Worm (Caenorhabditis elegans) whole organism, L4 larva: ENCODE measurements around the gene F14E5.8.

Experiments used
- F10B5.3 ChIP-seq: sonication (generic microtip); optimal IDR thresholded peaks from 2 replicates; lab custom pipeline; 2016; ENCODE audit warnings: mild to moderate bottlenecking, missing genetic modification characterization, missing compliant biosample characterization
- F26F4.8 ChIP-seq: fragments of 200-800 bp; sonication (Bioruptor generic); conservative IDR thresholded peaks from 2 replicates; pipeline ENCODE4 v1.3.6; 2022; ENCODE audit warnings: missing genetic modification characterization, missing compliant biosample characterization
- F44E2.7 ChIP-seq: fragments of 200-800 bp; sonication (Bioruptor generic); IDR thresholded peaks from 2 replicates; pipeline ENCODE4 v2.1.2; 2022; ENCODE audit warnings: missing genetic modification characterization, missing compliant biosample characterization
- Y105C5A.15 ChIP-seq: fragments of 200-800 bp; sonication (Bioruptor generic); IDR thresholded peaks from 2 replicates; pipeline ENCODE4 v1.3.6; 2022; ENCODE audit warnings: missing genetic modification characterization, missing compliant biosample characterization
- Y5F2A.4 ChIP-seq: fragments of 200-800 bp; sonication (Bioruptor generic); optimal IDR thresholded peaks from 2 replicates; lab custom pipeline; 2018; ENCODE audit warnings: mild to moderate bottlenecking, missing genetic modification characterization, missing compliant biosample characterization
- Y75B8A.6 ChIP-seq: fragments of 200-800 bp; sonication (Bioruptor generic); IDR thresholded peaks from 2 replicates; pipeline ENCODE4 v1.3.6; 2022; ENCODE audit warnings: missing genetic modification reagents, missing genetic modification characterization, missing compliant biosample characterization
- ZK337.2 ChIP-seq: fragments of 200-800 bp; sonication (Bioruptor generic); IDR thresholded peaks from 2 replicates; pipeline ENCODE4 v1.3.6; 2022; ENCODE audit warnings: missing genetic modification reagents, missing genetic modification characterization, missing compliant biosample characterization
- ZK546.5 ChIP-seq, 2 experiments: sonication (generic microtip); optimal IDR thresholded peaks; 2 replicates each; lab custom pipeline; 2017; ENCODE audit warnings: missing biosample characterization in 2 of 2, missing genetic modification characterization in 2 of 2
- aha-1 ChIP-seq: fragments of 150-350 bp; peaks from one replicate; lab custom pipeline; 2014; ENCODE audit warnings: missing biosample characterization, missing genetic modification characterization
- ceh-62 ChIP-seq: sonication (generic microtip); optimal IDR thresholded peaks from 2 replicates; lab custom pipeline; 2017; ENCODE audit warnings: missing biosample characterization, missing genetic modification characterization
- daf-12 ChIP-seq: fragments of 150-350 bp; optimal IDR thresholded peaks from 2 replicates; lab custom pipeline; 2014; ENCODE audit warnings: missing biosample characterization, missing genetic modification reagents, missing genetic modification characterization
- daf-16 ChIP-seq, 3 experiments: sonication (generic microtip); optimal IDR thresholded peaks; 2 replicates each; lab custom pipeline; 2016 to 2017; ENCODE audit warnings: missing genetic modification characterization in 3 of 3, missing genetic modification reagents in 3 of 3, mild to moderate bottlenecking in 2 of 3, missing compliant biosample characterization in 2 of 3, missing biosample characterization in 1 of 3, moderate library complexity in 1 of 3
- dpl-1 ChIP-seq: fragments of 150-350 bp; optimal IDR thresholded peaks from 2 replicates; lab custom pipeline; 2014; ENCODE audit warnings: missing biosample characterization, missing genetic modification reagents, missing genetic modification characterization
- hlh-11 ChIP-seq: fragments of 200-800 bp; sonication (Bioruptor generic); optimal IDR thresholded peaks from 2 replicates; lab custom pipeline; 2018; ENCODE audit warnings: mild to moderate bottlenecking, missing genetic modification characterization, missing compliant biosample characterization
- hlh-30 ChIP-seq: sonication (generic microtip); optimal IDR thresholded peaks from 2 replicates; lab custom pipeline; 2017; ENCODE audit warnings: antibody characterized with exemption, mild to moderate bottlenecking, missing genetic modification characterization, missing compliant biosample characterization; ENCODE audit not compliant: insufficient read depth
- hmg-1.1 ChIP-seq: fragments of 200-800 bp; sonication (Bioruptor generic); IDR thresholded peaks from 2 replicates; pipeline ENCODE4 v1.3.6; 2022; ENCODE audit warnings: missing genetic modification reagents, missing genetic modification characterization, missing compliant biosample characterization
- lim-7 ChIP-seq: fragments of 200-800 bp; sonication (Bioruptor generic); IDR thresholded peaks from 2 replicates; pipeline ENCODE4 v1.3.6; 2022; ENCODE audit warnings: missing genetic modification characterization, missing compliant biosample characterization
- lin-13 ChIP-seq: fragments of 150-350 bp; optimal IDR thresholded peaks from 2 replicates; lab custom pipeline; 2014; ENCODE audit warnings: missing biosample characterization, missing genetic modification reagents, missing genetic modification characterization
- lin-15B ChIP-seq: fragments of 150-350 bp; sonication (generic microtip); optimal IDR thresholded peaks from 3 replicates; lab custom pipeline; 2014; ENCODE audit warnings: missing biosample characterization, missing genetic modification characterization
- lin-38 ChIP-seq: fragments of 200-800 bp; sonication (Bioruptor generic); IDR thresholded peaks from 2 replicates; pipeline ENCODE4 v1.3.6; 2022; ENCODE audit warnings: missing genetic modification reagents, missing genetic modification characterization, missing compliant biosample characterization
- lir-3 ChIP-seq: sonication (generic microtip); optimal IDR thresholded peaks from 2 replicates; lab custom pipeline; 2016; ENCODE audit warnings: mild to moderate bottlenecking, missing genetic modification characterization, missing compliant biosample characterization
- lsy-2 ChIP-seq, 2 experiments: fragments of 150-350 bp in 1 of 2; sonication (generic microtip) in 1 of 2; optimal IDR thresholded peaks; 2 replicates each; lab custom pipeline; 2014 to 2017; ENCODE audit warnings: missing biosample characterization in 2 of 2, missing genetic modification characterization in 2 of 2
- madf-5 ChIP-seq, 2 experiments: fragments of 200-800 bp; sonication (Bioruptor generic); IDR thresholded peaks; 2 replicates each; pipeline ENCODE4 v1.3.6; 2022; ENCODE audit warnings: missing compliant biosample characterization in 2 of 2, missing genetic modification characterization in 2 of 2
- mxl-2 ChIP-seq: fragments of 200-800 bp; sonication (Bioruptor generic); conservative IDR thresholded peaks from 2 replicates; pipeline ENCODE4 v1.3.6; 2022; ENCODE audit warnings: missing genetic modification reagents, missing genetic modification characterization, missing compliant biosample characterization
- nhr-102 ChIP-seq: sonication (generic microtip); optimal IDR thresholded peaks from 2 replicates; lab custom pipeline; 2016; ENCODE audit warnings: mild to moderate bottlenecking, missing genetic modification characterization, moderate library complexity, missing compliant biosample characterization
- nhr-11 ChIP-seq: fragments of 150-350 bp; optimal IDR thresholded peaks from 2 replicates; lab custom pipeline; 2014; ENCODE audit warnings: missing biosample characterization, missing genetic modification characterization
- nhr-111 ChIP-seq: fragments of 200-800 bp; sonication (Bioruptor generic); optimal IDR thresholded peaks from 2 replicates; lab custom pipeline; 2018; ENCODE audit warnings: mild to moderate bottlenecking, missing genetic modification characterization, missing compliant biosample characterization
- nhr-25 ChIP-seq: sonication (generic microtip); optimal IDR thresholded peaks from 2 replicates; lab custom pipeline; 2017; ENCODE audit warnings: missing genetic modification characterization, mild to moderate bottlenecking, missing compliant biosample characterization, antibody characterized with exemption, moderate library complexity, borderline replicate concordance; ENCODE audit not compliant: insufficient read depth
- nhr-28 ChIP-seq: fragments of 150-350 bp; optimal IDR thresholded peaks from 2 replicates; lab custom pipeline; 2014; ENCODE audit warnings: missing biosample characterization, missing genetic modification characterization
- nhr-6 ChIP-seq: fragments of 150-350 bp; optimal IDR thresholded peaks from 2 replicates; lab custom pipeline; 2014; ENCODE audit warnings: missing biosample characterization, missing genetic modification characterization
- pha-4 ChIP-seq, 2 experiments: fragments of 150-350 bp in 1 of 2; fragments of 200-800 bp in 1 of 2; sonication (Bioruptor generic) in 1 of 2; IDR thresholded peaks in 1 of 2; optimal IDR thresholded peaks in 1 of 2; 2 replicates each; pipeline versions ENCODE4 v1.3.6 to Lab custom; 2014 to 2022; ENCODE audit warnings: missing genetic modification characterization in 2 of 2, missing genetic modification reagents in 2 of 2, missing biosample characterization in 1 of 2, missing compliant biosample characterization in 1 of 2
- pqm-1 ChIP-seq: sonication (generic microtip); optimal IDR thresholded peaks from 2 replicates; lab custom pipeline; 2017; ENCODE audit warnings: missing biosample characterization, missing genetic modification characterization
- snpc-4 ChIP-seq: fragments of 150-350 bp; optimal IDR thresholded peaks from 2 replicates; lab custom pipeline; 2014; ENCODE audit warnings: missing biosample characterization, missing genetic modification characterization
- tra-1 ChIP-seq: fragments of 200-800 bp; sonication (Bioruptor generic); IDR thresholded peaks from 2 replicates; pipeline ENCODE4 v1.3.6; 2022; ENCODE audit warnings: missing genetic modification reagents, missing genetic modification characterization, missing compliant biosample characterization
- unc-130 ChIP-seq: sonication (generic microtip); optimal IDR thresholded peaks from 2 replicates; lab custom pipeline; 2016; ENCODE audit warnings: missing genetic modification reagents, missing genetic modification characterization, missing compliant biosample characterization
- unc-39 ChIP-seq: sonication (generic microtip); optimal IDR thresholded peaks from 2 replicates; lab custom pipeline; 2017; ENCODE audit warnings: missing biosample characterization, missing genetic modification characterization
- unc-62 ChIP-seq, 3 experiments: fragments of 150-350 bp in 1 of 3; sonication (generic microtip); optimal IDR thresholded peaks in 2 of 3; peaks in 1 of 3; 1 replicate in 1 of 3; 2 replicates in 2 of 3; lab custom pipeline; 2014 to 2017; ENCODE audit warnings: missing biosample characterization in 3 of 3, missing genetic modification characterization in 3 of 3, missing genetic modification reagents in 3 of 3, missing genotype in 1 of 3
- vab-7 ChIP-seq: fragments of 200-800 bp; sonication (Bioruptor generic); IDR thresholded peaks from 2 replicates; pipeline ENCODE4 v1.3.6; 2022; ENCODE audit warnings: missing genetic modification reagents, missing genetic modification characterization, missing compliant biosample characterization
- zfp-3 ChIP-seq: fragments of 200-800 bp; sonication (Bioruptor generic); conservative IDR thresholded peaks from 2 replicates; pipeline ENCODE4 v1.3.6; 2022; ENCODE audit warnings: missing genetic modification reagents, missing genetic modification characterization, missing compliant biosample characterization
- ztf-11 ChIP-seq: fragments of 150-350 bp; optimal IDR thresholded peaks from 2 replicates; lab custom pipeline; 2014; ENCODE audit warnings: missing biosample characterization, missing genetic modification characterization
- ztf-7 ChIP-seq: fragments of 150-350 bp; optimal IDR thresholded peaks from 2 replicates; lab custom pipeline; 2014; ENCODE audit warnings: missing biosample characterization, missing genetic modification characterization

Gene F14E5.8

DNA sequence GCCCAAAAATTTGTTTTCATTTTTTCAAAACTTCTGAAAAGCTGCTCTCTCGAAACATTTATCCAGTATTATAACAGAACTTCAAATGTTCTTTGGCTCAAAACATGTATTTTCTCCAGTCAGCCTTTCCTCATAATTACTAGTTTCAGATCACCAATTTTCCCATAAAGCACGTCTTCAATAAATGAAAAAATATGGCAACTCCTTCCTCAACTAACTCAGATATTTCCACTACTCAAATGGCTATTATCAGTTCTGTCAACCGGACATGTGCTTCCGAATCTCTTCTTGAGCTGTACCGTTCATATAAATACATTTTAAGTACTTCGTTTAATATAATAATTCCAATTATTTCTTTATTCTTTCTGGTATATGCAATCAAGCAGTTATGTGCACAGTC is 12.4 kb upstream of the F14E5.8 start, which contains the start of gene sra-13:
Gene sra-13 (plus strand): TSS at position 195 of the 400 bp plus-strand sequence.
- no peak for TF ChIP-seq ztf-11
- TF ChIP-seq hlh-30 (tag; lab: Kevin White, UChicago) = no peak
- TF ChIP-seq unc-130 (GFP tag; lab: Kevin White, UChicago) = no peak
- TF ChIP-seq Y75B8A.6 (GFP tag; lab: Robert Waterston, UW) = no peak
- no peak for TF ChIP-seq ZK337.2 (GFP tag; lab: Robert Waterston, UW)
- TF ChIP-seq unc-62 (GFP tag; optimal IDR thresholded peaks at IDR 0.05 in 1 of 2; lab: Kevin White, UChicago) = peak in 1 of 2 experiments; percentile 93
- no peak for TF ChIP-seq unc-62 (tag; optimal IDR thresholded peaks at IDR 0.05; lab: Kevin White, UChicago)
- no peak for TF ChIP-seq daf-12 (tag; lab: Kevin White, UChicago)

DNA sequence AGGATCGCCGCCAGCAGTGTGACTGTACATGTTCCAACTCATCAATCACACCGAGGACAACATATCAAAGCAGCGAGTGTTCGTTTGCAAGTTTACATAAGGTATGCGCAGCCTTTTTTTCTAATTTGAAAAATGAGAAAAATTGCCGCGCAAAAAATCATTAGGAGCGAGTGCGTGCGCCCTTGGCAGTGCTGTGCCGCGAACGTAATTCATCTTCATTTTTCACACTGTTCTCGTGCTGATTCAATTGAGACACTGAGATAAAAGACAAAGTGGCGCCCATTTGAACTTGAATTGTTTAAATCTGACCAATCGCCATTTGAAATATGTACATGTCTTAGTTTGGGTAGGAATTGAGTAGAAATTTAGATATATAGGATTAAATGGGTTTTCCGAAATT is 10.4 kb upstream of the F14E5.8 start:
- TF ChIP-seq unc-62 (GFP tag; optimal IDR thresholded peaks at IDR 0.05 in 1 of 2; lab: Kevin White, UChicago) (peak in 1 of 2 experiments; percentile 80), unc-62 (tag; optimal IDR thresholded peaks at IDR 0.05; lab: Kevin White, UChicago) (no peak), nhr-25 (peak; percentile 32), ZK546.5 (tag; optimal IDR thresholded peaks at IDR 0.05; lab: Kevin White, UChicago) (no peak)

DNA sequence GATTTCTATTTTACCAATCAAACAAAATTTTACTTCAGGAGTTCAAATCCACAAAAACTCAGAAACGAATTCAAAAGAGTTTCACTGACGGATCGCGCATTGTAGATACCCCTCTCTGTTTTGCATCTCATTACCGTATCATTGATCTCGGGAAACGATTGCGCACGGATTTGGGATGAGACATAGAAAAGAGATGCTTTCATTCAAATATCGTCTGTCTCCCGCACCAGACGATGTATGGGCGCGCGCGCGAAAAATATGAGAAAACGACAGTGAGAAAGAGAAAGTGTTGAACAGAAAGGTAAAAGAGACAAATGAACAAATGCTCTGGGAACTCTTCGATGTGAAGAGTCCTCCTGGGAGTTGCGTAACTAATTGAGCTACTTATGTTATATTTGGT is 8.9 kb upstream of the F14E5.8 start:
- TF ChIP-seq unc-62 (GFP tag; optimal IDR thresholded peaks at IDR 0.05 in 1 of 2; lab: Kevin White, UChicago) (no peak), unc-62 (tag; optimal IDR thresholded peaks at IDR 0.05; lab: Kevin White, UChicago) (no peak), snpc-4 (tag; lab: Kevin White, UChicago) (no peak)
- TF ChIP-seq, all 104 proteins: peak for 0

ce11 chrII:8412061-8412721 is 7.7 kb upstream of the F14E5.8 start, which contains the start of gene efl-3:
efl-3 (plus strand) TSS chrII:8412671.
- TF ChIP-seq hmg-1.1 (GFP tag; lab: Robert Waterston, UW) = no peak
- TF ChIP-seq zfp-3 (GFP tag; lab: Robert Waterston, UW) = no peak
- TF ChIP-seq vab-7 (GFP tag; lab: Robert Waterston, UW) = no peak
- TF ChIP-seq F10B5.3 = no peak
- no peak for TF ChIP-seq dpl-1 (GFP tag; lab: Kevin White, UChicago)
- no peak for TF ChIP-seq nhr-102 (tag; lab: Kevin White, UChicago)
- TF ChIP-seq unc-39 (tag; lab: Kevin White, UChicago) = no peak
- TF ChIP-seq Y105C5A.15 (GFP tag; lab: Robert Waterston, UW) = no peak
- TF ChIP-seq F26F4.8 (GFP tag; lab: Robert Waterston, UW) = no peak
- TF ChIP-seq ztf-7 = no peak
- TF ChIP-seq nhr-28 = peak; percentile 20
- no peak for TF ChIP-seq daf-12 (tag; lab: Kevin White, UChicago)
- TF ChIP-seq madf-5 (GFP tag; IDR thresholded peaks at IDR 0.05; lab: Robert Waterston, UW) = no peak
- TF ChIP-seq Y5F2A.4 (GFP tag; lab: Kevin White, UChicago) = no peak
- peak; percentile 21 for TF ChIP-seq pqm-1 (tag; lab: Kevin White, UChicago)
- TF ChIP-seq lim-7 (GFP tag; lab: Robert Waterston, UW) = no peak
- TF ChIP-seq lin-13 = no peak
- TF ChIP-seq lin-38 (GFP tag; lab: Robert Waterston, UW) = no peak
- TF ChIP-seq daf-16 (GFP tag; optimal IDR thresholded peaks at IDR 0.05; lab: Kevin White, UChicago) = no peak
- peak; percentile 77 for TF ChIP-seq daf-16 (tag; optimal IDR thresholded peaks at IDR 0.05; lab: Kevin White, UChicago)
- no peak for TF ChIP-seq lin-15B (tag; lab: Kevin White, UChicago)
- TF ChIP-seq ceh-62 (tag; lab: Kevin White, UChicago) = no peak
- no peak for TF ChIP-seq nhr-11 (tag; lab: Kevin White, UChicago)
- TF ChIP-seq hlh-30 (tag; lab: Kevin White, UChicago) = no peak
- TF ChIP-seq aha-1 (tag; lab: Kevin White, UChicago) = no peak
- TF ChIP-seq nhr-6 (tag; lab: Kevin White, UChicago) = no peak
- no peak for TF ChIP-seq ZK337.2 (GFP tag; lab: Robert Waterston, UW)
- no peak for TF ChIP-seq tra-1
- no peak for TF ChIP-seq F44E2.7 (GFP tag; lab: Robert Waterston, UW)
- TF ChIP-seq snpc-4 (tag; lab: Kevin White, UChicago) = no peak
- no peak for TF ChIP-seq pha-4 (GFP tag; IDR thresholded peaks at IDR 0.05; lab: Robert Waterston, UW)
- no peak for TF ChIP-seq pha-4 (tag; optimal IDR thresholded peaks at IDR 0.05; lab: Kevin White, UChicago)
- TF ChIP-seq nhr-111 (GFP tag; lab: Kevin White, UChicago) = no peak
- TF ChIP-seq Y75B8A.6 (GFP tag; lab: Robert Waterston, UW) = no peak
- TF ChIP-seq lsy-2 (tag; optimal IDR thresholded peaks at IDR 0.05; lab: Kevin White, UChicago) = no peak
- no peak for TF ChIP-seq unc-130 (GFP tag; lab: Kevin White, UChicago)
- TF ChIP-seq mxl-2 (GFP tag; lab: Robert Waterston, UW) = no peak
- TF ChIP-seq hlh-11 (tag; lab: Kevin White, UChicago) = peak; percentile 75
- TF ChIP-seq lir-3 (tag; lab: Kevin White, UChicago) = no peak
